Fruit fly (Drosophila melanogaster) whole organism, prepupa: Measurements from ENCODE around the gene CG14074.

Experiments
- Blimp-1 ChIP-seq: fragments of 200-800 bp; sonication (Bioruptor generic); optimal IDR thresholded peaks from 3 replicates; lab custom pipeline; 2017; ENCODE audit warnings: missing biosample characterization, missing genetic modification characterization, mild to moderate bottlenecking, moderate library complexity, missing genetic modification reagents
- CG10631 ChIP-seq: fragments of 200-800 bp; sonication (Bioruptor generic); optimal IDR thresholded peaks from 2 replicates; lab custom pipeline; 2016; ENCODE audit warnings: missing biosample characterization, missing genetic modification characterization
- CG10669 ChIP-seq: fragments of 200-800 bp; sonication (Bioruptor generic); optimal IDR thresholded peaks from 3 replicates; lab custom pipeline; 2018; ENCODE audit warnings: missing biosample characterization, mild to moderate bottlenecking, missing genetic modification characterization, moderate library complexity
- CG11294 ChIP-seq: fragments of 200-800 bp; sonication (Bioruptor generic); IDR thresholded peaks from 2 replicates; pipeline ENCODE4 v1.3.6; 2022; ENCODE audit warnings: missing biosample characterization, missing genetic modification characterization
- CG11762 ChIP-seq: fragments of 200-800 bp; sonication (Bioruptor generic); optimal IDR thresholded peaks from 3 replicates; lab custom pipeline; 2016; ENCODE audit warnings: missing biosample characterization, missing genetic modification characterization; ENCODE audit not compliant: insufficient read depth
- CG11902 ChIP-seq: fragments of 200-800 bp; sonication (Bioruptor generic); optimal IDR thresholded peaks from 3 replicates; lab custom pipeline; 2016; ENCODE audit warnings: missing biosample characterization, missing genetic modification characterization
- CG15336 ChIP-seq: fragments of 200-800 bp; sonication (Bioruptor generic); IDR thresholded peaks from 2 replicates; pipeline ENCODE4 v1.3.6; 2022; ENCODE audit warnings: missing biosample characterization, missing genetic modification characterization
- CG1621 ChIP-seq: fragments of 200-800 bp; sonication (Bioruptor generic); optimal IDR thresholded peaks from 3 replicates; lab custom pipeline; 2018; ENCODE audit warnings: missing biosample characterization, mild to moderate bottlenecking, missing genetic modification characterization
- CG16779 ChIP-seq: fragments of 200-800 bp; sonication (Bioruptor generic); optimal IDR thresholded peaks from 3 replicates; lab custom pipeline; 2017; ENCODE audit warnings: missing biosample characterization, mild to moderate bottlenecking, missing genetic modification characterization
- CG3032 ChIP-seq: fragments of 200-800 bp; optimal IDR thresholded peaks from 2 replicates; lab custom pipeline; 2019; ENCODE audit warnings: missing biosample characterization, mild to moderate bottlenecking, missing genetic modification characterization, moderate library complexity
- CG31627 ChIP-seq: fragments of 200-800 bp; sonication (Bioruptor generic); optimal IDR thresholded peaks from 3 replicates; lab custom pipeline; 2016; ENCODE audit warnings: missing biosample characterization, missing genetic modification characterization
- CG32006 ChIP-seq: fragments of 200-800 bp; sonication (Bioruptor generic); optimal IDR thresholded peaks from 3 replicates; lab custom pipeline; 2017; ENCODE audit warnings: missing biosample characterization, mild to moderate bottlenecking, missing genetic modification characterization
- CG34406 ChIP-seq: fragments of 200-800 bp; sonication (Bioruptor generic); optimal IDR thresholded peaks from 3 replicates; lab custom pipeline; 2016; ENCODE audit warnings: missing biosample characterization, missing genetic modification characterization
- CG3919 ChIP-seq: fragments of 200-800 bp; sonication (Bioruptor generic); optimal IDR thresholded peaks from 3 replicates; lab custom pipeline; 2016; ENCODE audit warnings: missing biosample characterization, missing genetic modification characterization
- CG4318 ChIP-seq: fragments of 200-800 bp; sonication (Bioruptor generic); optimal IDR thresholded peaks from 3 replicates; lab custom pipeline; 2017; ENCODE audit warnings: missing biosample characterization, mild to moderate bottlenecking, missing genetic modification characterization
- CG6163 ChIP-seq: fragments of 200-800 bp; sonication (Bioruptor generic); IDR thresholded peaks from 3 replicates; pipeline ENCODE4 v1.3.6; 2022; ENCODE audit warnings: missing biosample characterization, missing genetic modification characterization
- CG6276 ChIP-seq: fragments of 200-800 bp; sonication (Bioruptor generic); optimal IDR thresholded peaks from 2 replicates; lab custom pipeline; 2017; ENCODE audit warnings: missing biosample characterization, mild to moderate bottlenecking, missing genetic modification characterization
- CG6792 ChIP-seq: fragments of 200-800 bp; sonication (Bioruptor generic); optimal IDR thresholded peaks from 3 replicates; lab custom pipeline; 2016; ENCODE audit warnings: missing biosample characterization, missing genetic modification characterization
- CG6808 ChIP-seq: fragments of 200-800 bp; sonication (Bioruptor generic); optimal IDR thresholded peaks from 3 replicates; lab custom pipeline; 2017; ENCODE audit warnings: missing biosample characterization, missing genetic modification characterization, mild to moderate bottlenecking, moderate library complexity, missing genetic modification reagents
- CG6854 ChIP-seq: fragments of 200-800 bp; sonication (Bioruptor generic); optimal IDR thresholded peaks from 2 replicates; lab custom pipeline; 2017; ENCODE audit warnings: missing biosample characterization, mild to moderate bottlenecking, missing genetic modification characterization
- CG7368 ChIP-seq: fragments of 200-800 bp; sonication (Bioruptor generic); optimal IDR thresholded peaks from 3 replicates; lab custom pipeline; 2016; ENCODE audit warnings: missing biosample characterization, missing genetic modification characterization
- CG8119 ChIP-seq: fragments of 200-800 bp; sonication (Bioruptor generic); IDR thresholded peaks from 3 replicates; pipeline ENCODE4 v1.3.6; 2022; ENCODE audit warnings: missing biosample characterization, missing genetic modification characterization
- Eip78C ChIP-seq: fragments of 200-800 bp; sonication (Bioruptor generic); peaks from one replicate; lab custom pipeline; 2016; ENCODE audit warnings: missing biosample characterization, missing genetic modification characterization
- Ets21C ChIP-seq: fragments of 200-800 bp; sonication (Bioruptor generic); optimal IDR thresholded peaks from 3 replicates; lab custom pipeline; 2016; ENCODE audit warnings: missing biosample characterization, missing genetic modification characterization
- Gug ChIP-seq: fragments of 200-800 bp; sonication (Bioruptor generic); IDR thresholded peaks from 2 replicates; pipeline ENCODE4 v1.3.6; 2022; ENCODE audit warnings: missing biosample characterization, missing genetic modification characterization
- Hr38 ChIP-seq: sonication (Bioruptor generic); optimal IDR thresholded peaks from 2 replicates; lab custom pipeline; 2016; ENCODE audit warnings: missing biosample characterization, missing genetic modification characterization
- Hr39 ChIP-seq: fragments of 200-800 bp; sonication (Bioruptor generic); optimal IDR thresholded peaks from 2 replicates; lab custom pipeline; 2016; ENCODE audit warnings: missing biosample characterization, missing genetic modification characterization
- Hr4 ChIP-seq: fragments of 200-800 bp; sonication (Bioruptor generic); optimal IDR thresholded peaks from 3 replicates; lab custom pipeline; 2016; ENCODE audit warnings: missing biosample characterization, missing genetic modification characterization
- Lpt ChIP-seq: fragments of 200-800 bp; sonication (Bioruptor generic); optimal IDR thresholded peaks from 3 replicates; lab custom pipeline; 2016; ENCODE audit warnings: missing biosample characterization, missing genetic modification characterization
- Met ChIP-seq: fragments of 200-800 bp; sonication (Bioruptor generic); optimal IDR thresholded peaks from 3 replicates; lab custom pipeline; 2016; ENCODE audit warnings: missing biosample characterization, missing genetic modification characterization
- OdsH ChIP-seq: fragments of 200-800 bp; sonication (Bioruptor generic); optimal IDR thresholded peaks from 3 replicates; lab custom pipeline; 2016; ENCODE audit warnings: missing biosample characterization, missing genetic modification characterization
- Smox ChIP-seq: fragments of 200-800 bp; sonication (Bioruptor generic); optimal IDR thresholded peaks from 3 replicates; lab custom pipeline; 2016; ENCODE audit warnings: missing biosample characterization, missing genetic modification characterization
- Sox102F ChIP-seq: fragments of 200-800 bp; sonication (Bioruptor generic); optimal IDR thresholded peaks from 2 replicates; lab custom pipeline; 2016; ENCODE audit warnings: missing biosample characterization, mild to moderate bottlenecking, missing genetic modification characterization
- Sox14 ChIP-seq: fragments of 200-800 bp; sonication (Bioruptor generic); optimal IDR thresholded peaks from 3 replicates; lab custom pipeline; 2016; ENCODE audit warnings: missing biosample characterization, missing genetic modification characterization
- Sox15 ChIP-seq: fragments of 200-800 bp; sonication (Bioruptor generic); optimal IDR thresholded peaks from 3 replicates; lab custom pipeline; 2016; ENCODE audit warnings: missing biosample characterization, missing genetic modification characterization
- achi ChIP-seq: fragments of 200-800 bp; sonication (Bioruptor generic); optimal IDR thresholded peaks from 3 replicates; lab custom pipeline; 2016; ENCODE audit warnings: missing biosample characterization, missing genetic modification characterization
- acj6 ChIP-seq: fragments of 200-800 bp; sonication (Bioruptor generic); optimal IDR thresholded peaks from 3 replicates; lab custom pipeline; 2016; ENCODE audit warnings: missing biosample characterization, missing genetic modification characterization
- cyc ChIP-seq: fragments of 200-800 bp; sonication (Bioruptor generic); optimal IDR thresholded peaks from 3 replicates; lab custom pipeline; 2016; ENCODE audit warnings: missing biosample characterization, missing genetic modification characterization
- eg ChIP-seq: fragments of 200-800 bp; sonication (Bioruptor generic); IDR thresholded peaks from 3 replicates; pipeline ENCODE4 v1.3.6; 2022; ENCODE audit warnings: missing biosample characterization, missing genetic modification characterization
- esn ChIP-seq: fragments of 200-800 bp; sonication (Bioruptor generic); optimal IDR thresholded peaks from 2 replicates; lab custom pipeline; 2016; ENCODE audit warnings: missing biosample characterization, mild to moderate bottlenecking, missing genetic modification characterization, moderate library complexity
- fd59A ChIP-seq: fragments of 200-800 bp; sonication (Bioruptor generic); optimal IDR thresholded peaks from 2 replicates; lab custom pipeline; 2017; ENCODE audit warnings: missing biosample characterization, mild to moderate bottlenecking, missing genetic modification characterization, missing genetic modification reagents
- fd85E ChIP-seq: fragments of 200-800 bp; sonication (Bioruptor generic); optimal IDR thresholded peaks from 3 replicates; lab custom pipeline; 2016; ENCODE audit warnings: missing biosample characterization, missing genetic modification characterization
- fkh ChIP-seq: fragments of 200-800 bp; sonication (Bioruptor generic); optimal IDR thresholded peaks from 3 replicates; lab custom pipeline; 2017; ENCODE audit warnings: missing biosample characterization, mild to moderate bottlenecking, missing genetic modification characterization, moderate library complexity
- lz ChIP-seq: fragments of 200-800 bp; sonication (Bioruptor generic); optimal IDR thresholded peaks from 3 replicates; lab custom pipeline; 2016; ENCODE audit warnings: missing biosample characterization, missing genetic modification characterization
- net ChIP-seq: fragments of 200-800 bp; sonication (Bioruptor generic); optimal IDR thresholded peaks from 3 replicates; lab custom pipeline; 2016; ENCODE audit warnings: missing biosample characterization, missing genetic modification characterization
- pdm3 ChIP-seq: fragments of 200-800 bp; sonication (Bioruptor generic); optimal IDR thresholded peaks from 3 replicates; lab custom pipeline; 2016; ENCODE audit warnings: missing biosample characterization, missing genetic modification characterization
- salr ChIP-seq, 2 experiments: fragments of 200-800 bp; sonication (Bioruptor generic); optimal IDR thresholded peaks; 3 replicates each; lab custom pipeline; 2016 to 2018; ENCODE audit warnings: missing biosample characterization in 2 of 2, missing genetic modification characterization in 2 of 2, mild to moderate bottlenecking in 1 of 2
- ss ChIP-seq, 2 experiments: fragments of 200-800 bp; sonication (Bioruptor generic); optimal IDR thresholded peaks; 2 replicates in 1 of 2; 3 replicates in 1 of 2; lab custom pipeline; 2017 to 2018; ENCODE audit warnings: mild to moderate bottlenecking in 2 of 2, missing biosample characterization in 2 of 2, missing genetic modification characterization in 2 of 2, moderate library complexity in 1 of 2
- svp ChIP-seq: fragments of 200-800 bp; sonication (Bioruptor generic); peaks from one replicate; lab custom pipeline; 2016; ENCODE audit warnings: missing biosample characterization, missing genetic modification characterization
- topi ChIP-seq: fragments of 200-800 bp; sonication (Bioruptor generic); optimal IDR thresholded peaks from 3 replicates; lab custom pipeline; 2016; ENCODE audit warnings: missing biosample characterization, missing genetic modification characterization
- vri ChIP-seq: fragments of 200-800 bp; sonication (Bioruptor generic); optimal IDR thresholded peaks from 3 replicates; lab custom pipeline; 2016; ENCODE audit warnings: missing biosample characterization, mild to moderate bottlenecking, missing genetic modification characterization

CG14074 gene

dm6 chr3L:18822450-18823220 lies 43.4 kb upstream of the CG14074 start, which contains the start of gene Cat:
Gene Cat (plus strand): TSS chr3L:18822604.
- TF ChIP-seq CG15336 (GFP tag; lab: Robert Waterston, UW) (peak; percentile 99), CG3919 (GFP tag; lab: Kevin White, UChicago) (peak; percentile 97), fkh (GFP tag; lab: Kevin White, UChicago) (peak; percentile 60), CG6854 (peak; percentile 100), Hr38 (peak; percentile 80), OdsH (GFP tag; lab: Kevin White, UChicago) (peak; percentile 90), CG1621 (peak; percentile 99), ss (GFP tag; optimal IDR thresholded peaks at IDR 0.05; lab: Kevin White, UChicago) (peak; percentile 100), Eip78C (GFP tag; lab: Kevin White, UChicago) (peak; percentile 98), Gug (GFP tag; lab: Robert Waterston, UW) (peak; percentile 93), lz (peak; percentile 68), CG7368 (GFP tag; lab: Kevin White, UChicago) (peak; percentile 98), esn (peak; percentile 84), CG10669 (GFP tag; lab: Kevin White, UChicago) (peak; percentile 99), cyc (GFP tag; lab: Kevin White, UChicago) (peak; percentile 67), fd59A (GFP tag; lab: Kevin White, UChicago) (peak; percentile 95), CG16779 (peak; percentile 100), CG3032 (tag; lab: Kevin White, UChicago) (peak; percentile 99), pdm3 (peak; percentile 96), CG6808 (GFP tag; lab: Kevin White, UChicago) (peak; percentile 99), CG4318 (GFP tag; lab: Kevin White, UChicago) (no peak), salr (GFP tag; optimal IDR thresholded peaks at IDR 0.05; lab: Kevin White, UChicago) (peak; percentile 98 to 99), CG10631 (GFP tag; lab: Kevin White, UChicago) (peak; percentile 74), vri (GFP tag; lab: Kevin White, UChicago) (peak; percentile 99), CG11902 (GFP tag; lab: Kevin White, UChicago) (no peak), Hr39 (peak; percentile 30), Smox (GFP tag; lab: Kevin White, UChicago) (peak; percentile 68), fd85E (GFP tag; lab: Kevin White, UChicago) (peak; percentile 95), CG6163 (GFP tag; lab: Robert Waterston, UW) (peak; percentile 100), eg (GFP tag; lab: Robert Waterston, UW) (peak; percentile 100), CG31627 (peak; percentile 22), CG34406 (peak; percentile 98), CG11294 (GFP tag; lab: Robert Waterston, UW) (peak; percentile 88; the same call in 1 of the 2 replicates), Hr4 (peak; percentile 86), CG8119 (peak; percentile 100), achi (GFP tag; lab: Kevin White, UChicago) (peak; percentile 95), Ets21C (GFP tag; lab: Kevin White, UChicago) (peak; percentile 14), Blimp-1 (peak; percentile 92), CG32006 (peak; percentile 92), svp (GFP tag; lab: Kevin White, UChicago) (peak; percentile 93), Sox14 (GFP tag; lab: Kevin White, UChicago) (peak; percentile 91), CG11762 (GFP tag; lab: Kevin White, UChicago) (peak; percentile 96), CG6792 (GFP tag; lab: Kevin White, UChicago) (peak; percentile 94), net (peak; percentile 100), topi (GFP tag; lab: Kevin White, UChicago) (peak; percentile 89), Lpt (peak; percentile 99), acj6 (GFP tag; lab: Kevin White, UChicago) (peak; percentile 77), Sox15 (no peak), CG6276 (peak; percentile 100), Met (peak; percentile 83), Sox102F (GFP tag; lab: Kevin White, UChicago) (peak; percentile 96)
